Worm (Caenorhabditis elegans) whole organism, early embryonic: ENCODE data around the gene F11A10.6.

ENCODE experiments used
- B0310.2 ChIP-seq: sonication (generic microtip); optimal IDR thresholded peaks from 2 replicates; lab custom pipeline; 2016; ENCODE audit warnings: mild to moderate bottlenecking, missing genetic modification characterization, missing compliant biosample characterization
- F13C5.2 ChIP-seq: sonication (generic microtip); optimal IDR thresholded peaks from 2 replicates; lab custom pipeline; 2017; ENCODE audit warnings: mild to moderate bottlenecking, missing genetic modification characterization, inconsistent platforms, missing compliant biosample characterization
- aly-1 ChIP-seq: sonication (generic microtip); optimal IDR thresholded peaks from 2 replicates; lab custom pipeline; 2016; ENCODE audit warnings: missing genetic modification characterization, missing compliant biosample characterization
- ama-1 ChIP-seq: fragments of 150-350 bp; optimal IDR thresholded peaks from 2 replicates; lab custom pipeline; 2014
- ceh-13 ChIP-seq: fragments of 200-800 bp; sonication (Bioruptor generic); optimal IDR thresholded peaks from 2 replicates; lab custom pipeline; 2018; ENCODE audit warnings: mild to moderate bottlenecking, missing genetic modification characterization, missing compliant biosample characterization
- ceh-36 ChIP-seq: sonication (generic microtip); optimal IDR thresholded peaks from 2 replicates; lab custom pipeline; 2016; ENCODE audit warnings: missing genetic modification characterization, inconsistent platforms, missing compliant biosample characterization
- ets-7 ChIP-seq: sonication (generic microtip); optimal IDR thresholded peaks from 2 replicates; lab custom pipeline; 2016; ENCODE audit warnings: missing genotype, missing genetic modification characterization, missing compliant biosample characterization
- flt-1 ChIP-seq: fragments of 200-800 bp; sonication (Bioruptor generic); IDR thresholded peaks from 2 replicates; pipeline ENCODE4 v1.3.6; 2022; ENCODE audit warnings: missing genetic modification characterization, missing compliant biosample characterization
- hmbx-1 ChIP-seq: sonication (generic microtip); optimal IDR thresholded peaks from 2 replicates; lab custom pipeline; 2016; ENCODE audit warnings: mild to moderate bottlenecking, missing genetic modification characterization, missing compliant biosample characterization
- hmg-4 ChIP-seq: fragments of 200-800 bp; sonication (Bioruptor generic); optimal IDR thresholded peaks from 2 replicates; lab custom pipeline; 2018; ENCODE audit warnings: mild to moderate bottlenecking, missing genetic modification characterization, missing compliant biosample characterization
- hnd-1 ChIP-seq: sonication (generic microtip); optimal IDR thresholded peaks from 2 replicates; lab custom pipeline; 2016; ENCODE audit warnings: missing genetic modification characterization, missing compliant biosample characterization
- pes-1 ChIP-seq: fragments of 200-800 bp; sonication (Bioruptor generic); IDR thresholded peaks from 2 replicates; pipeline ENCODE4 v1.3.6; 2022; ENCODE audit warnings: missing genetic modification reagents, missing genetic modification characterization, missing compliant biosample characterization
- scrt-1 ChIP-seq: fragments of 200-800 bp; sonication (Bioruptor generic); IDR thresholded peaks from 2 replicates; pipeline ENCODE4 v1.3.6; 2022; ENCODE audit warnings: missing genetic modification characterization, missing compliant biosample characterization
- sea-1 ChIP-seq: fragments of 200-800 bp; sonication (Bioruptor generic); conservative IDR thresholded peaks from 2 replicates; pipeline ENCODE4 v1.3.6; 2022; ENCODE audit warnings: missing genetic modification characterization, missing compliant biosample characterization
- tbx-11 ChIP-seq: fragments of 200-800 bp; sonication (Bioruptor generic); IDR thresholded peaks from 2 replicates; pipeline ENCODE4 v1.3.6; 2022; ENCODE audit warnings: missing genetic modification characterization, missing compliant biosample characterization
- tbx-37 ChIP-seq: fragments of 200-800 bp; sonication (Bioruptor generic); conservative IDR thresholded peaks from 2 replicates; pipeline ENCODE4 v1.3.6; 2022; ENCODE audit warnings: missing genetic modification reagents, missing genetic modification characterization, missing compliant biosample characterization
- tra-4 ChIP-seq: sonication (generic microtip); optimal IDR thresholded peaks from 2 replicates; lab custom pipeline; 2017; ENCODE audit warnings: missing genetic modification characterization, missing compliant biosample characterization

Gene F11A10.6

DNA sequence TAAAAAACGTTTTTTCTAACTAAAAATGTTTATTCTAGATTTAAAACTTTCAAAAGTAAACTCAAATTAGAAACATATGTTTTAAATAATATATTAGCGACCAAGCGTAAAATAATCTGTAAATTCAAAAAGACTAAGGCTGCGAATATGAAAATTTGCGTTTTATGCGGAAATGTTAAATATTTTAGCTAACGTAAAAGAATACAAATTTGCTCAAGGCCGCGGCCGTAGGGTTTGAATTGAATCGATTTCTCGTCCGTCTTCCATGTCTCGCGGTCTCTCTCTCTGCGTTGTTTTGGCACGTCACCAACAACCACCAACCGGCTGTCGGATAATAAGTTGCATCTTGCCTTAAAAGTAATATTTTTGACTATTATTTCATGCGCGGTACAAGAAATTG is 4.4 kb upstream of the F11A10.6 start, which contains the start of gene F11A10.5:
F11A10.5 (plus strand) TSS at position 301 of the 400 bp plus-strand sequence.
- TF ChIP-seq ets-7 (tag; lab: Kevin White, UChicago), result no peak
- TF ChIP-seq tbx-11 (GFP tag; lab: Robert Waterston, UW), result no peak
- no peak for TF ChIP-seq hmg-4 (GFP tag; lab: Kevin White, UChicago)
- TF ChIP-seq scrt-1, result no peak
- TF ChIP-seq sea-1 (GFP tag; lab: Robert Waterston, UW), result no peak
- TF ChIP-seq ceh-36 (tag; lab: Kevin White, UChicago), result no peak
- TF ChIP-seq flt-1, result no peak
- TF ChIP-seq hmbx-1 (tag; lab: Kevin White, UChicago), result no peak
- TF ChIP-seq ceh-13, result no peak
- TF ChIP-seq pes-1 (GFP tag; lab: Robert Waterston, UW), result no peak
- TF ChIP-seq ama-1 (lab: Kevin White, UChicago), result no peak
- TF ChIP-seq tbx-37 (GFP tag; lab: Robert Waterston, UW), result no peak
- TF ChIP-seq B0310.2 (tag; lab: Kevin White, UChicago), result no peak
- TF ChIP-seq tra-4 (tag; lab: Kevin White, UChicago), result no peak
- TF ChIP-seq aly-1 (tag; lab: Kevin White, UChicago), result no peak
- no peak for TF ChIP-seq F13C5.2 (tag; lab: Kevin White, UChicago)

- TF ChIP-seq scrt-1 (no peak), tbx-11 (GFP tag; lab: Robert Waterston, UW) (no peak), tra-4 (tag; lab: Kevin White, UChicago) (no peak), ama-1 (lab: Kevin White, UChicago) (no peak), hmbx-1 (tag; lab: Kevin White, UChicago) (no peak), flt-1 (no peak), hnd-1 (no peak), ets-7 (tag; lab: Kevin White, UChicago) (no peak), hmg-4 (GFP tag; lab: Kevin White, UChicago) (no peak), sea-1 (GFP tag; lab: Robert Waterston, UW) (no peak), F13C5.2 (tag; lab: Kevin White, UChicago) (no peak), ceh-36 (tag; lab: Kevin White, UChicago) (no peak), pes-1 (GFP tag; lab: Robert Waterston, UW) (no peak), B0310.2 (tag; lab: Kevin White, UChicago) (no peak), tbx-37 (GFP tag; lab: Robert Waterston, UW) (no peak), aly-1 (tag; lab: Kevin White, UChicago) (no peak), ceh-13 (no peak)
Measured at ce11 chrIV:12093384-12093783, 3.9 kb upstream of the F11A10.6 start, which contains the start of gene cpsf-4. Gene cpsf-4 (minus strand): TSS chrIV:12093445.

- no peak for TF ChIP-seq tbx-11 (GFP tag; lab: Robert Waterston, UW)
- TF ChIP-seq hnd-1, result no peak
- TF ChIP-seq pes-1 (GFP tag; lab: Robert Waterston, UW), result no peak
- TF ChIP-seq scrt-1, result no peak
- no peak for TF ChIP-seq tra-4 (tag; lab: Kevin White, UChicago)
- TF ChIP-seq hmbx-1 (tag; lab: Kevin White, UChicago), result no peak
- no peak for TF ChIP-seq ama-1 (lab: Kevin White, UChicago)
- no peak for TF ChIP-seq ceh-36 (tag; lab: Kevin White, UChicago)
- TF ChIP-seq B0310.2 (tag; lab: Kevin White, UChicago), result no peak
- TF ChIP-seq tbx-37 (GFP tag; lab: Robert Waterston, UW), result no peak
- no peak for TF ChIP-seq flt-1
- TF ChIP-seq hmg-4 (GFP tag; lab: Kevin White, UChicago), result no peak
- TF ChIP-seq F13C5.2 (tag; lab: Kevin White, UChicago), result no peak
- no peak for TF ChIP-seq ets-7 (tag; lab: Kevin White, UChicago)
- TF ChIP-seq aly-1 (tag; lab: Kevin White, UChicago), result no peak
- TF ChIP-seq sea-1 (GFP tag; lab: Robert Waterston, UW), result no peak
- TF ChIP-seq ceh-13, result no peak
Measured at ce11 chrIV:12092113-12092512, 2.7 kb upstream of the F11A10.6 start, which contains the start of gene mig-32. Gene mig-32 (minus strand): TSS chrIV:12092213.

DNA sequence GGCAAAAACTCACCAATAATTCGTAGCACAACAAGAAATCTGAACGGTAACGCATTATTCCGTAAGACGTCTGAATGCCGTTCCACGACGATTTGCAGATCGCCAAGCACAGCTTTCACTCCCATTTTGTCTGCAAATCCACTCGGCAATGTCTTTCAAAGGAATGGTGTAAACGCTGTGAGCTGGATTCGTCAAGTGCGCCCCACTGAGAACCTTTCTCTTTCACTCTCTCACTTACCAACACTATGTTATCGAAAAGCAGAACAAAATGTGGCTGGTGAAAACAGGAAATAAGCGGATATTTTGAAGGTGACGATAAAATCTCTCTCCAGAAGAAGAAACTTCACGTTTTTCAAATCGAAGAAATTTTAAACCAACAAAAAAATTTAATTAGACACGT is 553 bp downstream of the F11A10.6 start:
- TF ChIP-seq flt-1 (no peak), ama-1 (lab: Kevin White, UChicago) (peak; percentile 39), sea-1 (GFP tag; lab: Robert Waterston, UW) (no peak), ceh-36 (tag; lab: Kevin White, UChicago) (no peak), hnd-1 (no peak), hmbx-1 (tag; lab: Kevin White, UChicago) (no peak)

DNA sequence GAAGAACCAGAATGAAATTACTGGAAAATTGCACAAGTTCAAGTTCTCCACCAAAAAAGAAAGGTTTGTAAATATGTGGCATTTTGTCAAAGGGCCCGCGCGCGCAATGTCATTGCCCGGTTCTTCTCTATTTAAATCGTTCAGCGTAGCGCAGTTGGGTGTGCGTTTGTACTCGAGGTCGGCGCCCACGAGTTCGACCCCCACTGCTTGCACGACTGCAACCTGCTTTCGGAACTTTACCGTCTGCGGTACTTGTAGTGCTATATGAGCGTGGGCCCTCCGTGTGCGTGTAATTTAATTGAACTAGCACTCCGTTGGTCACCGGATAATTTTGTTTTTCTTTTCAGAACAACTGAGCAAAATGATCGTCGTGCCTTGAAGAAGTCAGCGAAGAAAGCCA is 3.0 kb downstream of the F11A10.6 start:
- TF ChIP-seq B0310.2 (tag; lab: Kevin White, UChicago), result peak; percentile 61
- TF ChIP-seq aly-1 (tag; lab: Kevin White, UChicago), result peak; percentile 85
- TF ChIP-seq ceh-36 (tag; lab: Kevin White, UChicago), result peak; percentile 68
- TF ChIP-seq tra-4 (tag; lab: Kevin White, UChicago), result peak; percentile 67
- no peak for TF ChIP-seq ama-1 (lab: Kevin White, UChicago)
- peak; percentile 66 for TF ChIP-seq tbx-11 (GFP tag; lab: Robert Waterston, UW)
- peak; percentile 74 for TF ChIP-seq hmg-4 (GFP tag; lab: Kevin White, UChicago)
- TF ChIP-seq ceh-13, result peak; percentile 55
- TF ChIP-seq hnd-1, result peak; percentile 12
- peak; percentile 29 for TF ChIP-seq hmbx-1 (tag; lab: Kevin White, UChicago)
- peak; percentile 76 for TF ChIP-seq sea-1 (GFP tag; lab: Robert Waterston, UW)
- peak; percentile 68 for TF ChIP-seq F13C5.2 (tag; lab: Kevin White, UChicago)
- peak; percentile 6 for TF ChIP-seq ets-7 (tag; lab: Kevin White, UChicago)
- peak; percentile 66; the same call in 1 of the 2 replicates for TF ChIP-seq flt-1
- TF ChIP-seq pes-1 (GFP tag; lab: Robert Waterston, UW), result peak; percentile 86
- TF ChIP-seq scrt-1, result peak; percentile 84
- 0 out of 2 replicates have a peak, but pooled peaks have one; percentile 25 for TF ChIP-seq tbx-37 (GFP tag; lab: Robert Waterston, UW)

DNA sequence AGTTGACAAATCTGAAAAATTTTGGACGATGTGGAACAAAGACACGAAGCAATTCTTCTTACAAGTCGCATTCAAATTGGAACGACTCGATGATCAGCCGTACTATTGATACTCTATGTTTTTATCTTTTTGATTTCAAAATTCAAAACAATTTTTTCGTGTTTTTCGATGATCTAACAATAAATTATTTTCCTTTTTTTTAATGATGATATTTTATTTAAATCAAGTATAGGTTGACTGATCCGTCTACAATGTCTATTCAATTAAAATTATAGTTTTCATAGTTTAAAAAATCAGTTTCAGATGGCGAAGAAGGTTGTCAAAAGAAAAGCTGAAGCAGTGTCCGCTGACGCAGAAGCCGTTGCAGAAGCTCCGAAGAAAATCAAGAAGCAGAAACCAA is 4.3 kb downstream of the F11A10.6 start, which contains the start of gene rbm-34:
rbm-34 (plus strand) TSS at position 301 of the 400 bp plus-strand sequence.
- TF ChIP-seq hmbx-1 (tag; lab: Kevin White, UChicago), result no peak
- no peak for TF ChIP-seq aly-1 (tag; lab: Kevin White, UChicago)
- no peak for TF ChIP-seq tbx-37 (GFP tag; lab: Robert Waterston, UW)
- no peak for TF ChIP-seq sea-1 (GFP tag; lab: Robert Waterston, UW)
- TF ChIP-seq flt-1, result no peak
- no peak for TF ChIP-seq ceh-36 (tag; lab: Kevin White, UChicago)
- TF ChIP-seq hnd-1, result no peak
- no peak for TF ChIP-seq ceh-13
- no peak for TF ChIP-seq B0310.2 (tag; lab: Kevin White, UChicago)
- TF ChIP-seq hmg-4 (GFP tag; lab: Kevin White, UChicago), result no peak
- TF ChIP-seq ets-7 (tag; lab: Kevin White, UChicago), result no peak
- TF ChIP-seq ama-1 (lab: Kevin White, UChicago), result no peak
- no peak for TF ChIP-seq F13C5.2 (tag; lab: Kevin White, UChicago)
- no peak for TF ChIP-seq tra-4 (tag; lab: Kevin White, UChicago)
- TF ChIP-seq scrt-1, result no peak
- no peak for TF ChIP-seq tbx-11 (GFP tag; lab: Robert Waterston, UW)
- TF ChIP-seq pes-1 (GFP tag; lab: Robert Waterston, UW), result no peak
